Worm (Caenorhabditis elegans): ENCODE data around the gene R07B7.6.

The R07B7.6 gene

DNA sequence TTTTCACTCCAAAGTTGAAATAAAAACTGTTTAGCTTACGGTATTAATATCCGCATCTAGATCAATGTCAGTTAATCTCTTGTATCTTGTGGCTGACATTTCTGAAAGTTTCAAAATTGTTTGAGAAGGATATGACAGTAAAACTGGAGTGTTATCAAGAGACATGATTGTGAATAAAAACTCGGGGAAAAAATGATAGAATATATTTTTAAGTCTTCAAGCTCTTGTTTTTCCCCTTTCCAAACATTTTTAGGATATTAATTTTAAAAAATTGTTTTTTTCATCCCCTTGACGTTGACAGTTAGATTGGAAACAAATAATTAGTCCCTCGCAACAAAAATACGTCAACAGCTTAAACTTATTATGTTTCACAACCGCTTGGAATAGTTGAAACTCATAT is at the start of gene R07B7.6:
Gene R07B7.6, minus strand, starts transcription at position 101 of the 400 bp plus-strand sequence.
- TF ChIP-seq Y55F3AM.14 (GFP tag; optimal IDR thresholded peaks at IDR 0.05) = no peak
- no peak for TF ChIP-seq unc-62 (GFP tag; optimal IDR thresholded peaks at IDR 0.05)
- TF ChIP-seq R02D3.7 (tag; optimal IDR thresholded peaks at IDR 0.05) = no peak
- TF ChIP-seq ztf-1 (GFP tag; conservative IDR thresholded peaks at IDR 0.05) = no peak
- no peak for TF ChIP-seq ama-1 (optimal IDR thresholded peaks at IDR 0.05)
- TF ChIP-seq lin-11 (tag; optimal IDR thresholded peaks at IDR 0.05) = no peak
- no peak for TF ChIP-seq nhr-23 (tag; optimal IDR thresholded peaks at IDR 0.05)
- TF ChIP-seq alr-1 (tag; optimal IDR thresholded peaks at IDR 0.05) = no peak
- no peak for TF ChIP-seq gmeb-1 (tag; optimal IDR thresholded peaks at IDR 0.05)

DNA sequence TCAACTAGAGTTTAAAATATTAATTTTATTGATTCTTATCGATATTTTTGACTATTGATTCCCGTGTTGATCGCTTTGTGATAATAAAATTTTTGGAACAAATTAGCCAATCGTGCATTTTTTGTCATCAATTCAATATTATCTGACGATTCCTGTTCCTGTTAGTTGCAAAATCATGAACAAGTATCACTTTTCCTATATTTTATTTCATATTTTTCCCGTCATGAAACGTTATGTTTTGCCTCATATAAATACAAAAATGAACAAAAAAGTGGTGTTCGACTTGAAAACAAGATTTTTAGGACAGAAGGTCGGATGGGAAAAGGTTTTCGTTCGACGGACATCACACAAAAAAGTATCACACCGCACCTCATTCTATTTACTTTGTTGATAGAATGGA is 46.5 kb upstream of the R07B7.6 start, which contains the start of gene C13C4.6:
Gene C13C4.6, plus strand, starts transcription at position 301 of the 400 bp plus-strand sequence.
- TF ChIP-seq unc-62 (GFP tag; optimal IDR thresholded peaks at IDR 0.05) (no peak), nhr-23 (tag; optimal IDR thresholded peaks at IDR 0.05) (no peak), lin-39 (tag; optimal IDR thresholded peaks at IDR 0.05) (no peak), C34F6.9 (tag; optimal IDR thresholded peaks at IDR 0.05) (no peak), nhr-6 (tag; optimal IDR thresholded peaks at IDR 0.05) (no peak), ZK546.5 (tag; optimal IDR thresholded peaks at IDR 0.05) (no peak), peb-1 (tag; optimal IDR thresholded peaks at IDR 0.05) (no peak), unc-39 (tag; optimal IDR thresholded peaks at IDR 0.05) (no peak), egl-27 (tag; optimal IDR thresholded peaks at IDR 0.05) (no peak), ztf-1 (GFP tag; conservative IDR thresholded peaks at IDR 0.05) (no peak), fos-1 (tag; optimal IDR thresholded peaks at IDR 0.05) (no peak), ceh-82 (tag; optimal IDR thresholded peaks at IDR 0.05) (no peak), lsy-2 (tag; optimal IDR thresholded peaks at IDR 0.05) (no peak), nhr-11 (tag; optimal IDR thresholded peaks at IDR 0.05) (no peak), crh-2 (tag; optimal IDR thresholded peaks at IDR 0.05) (no peak), nhr-25 (tag; optimal IDR thresholded peaks at IDR 0.05) (no peak), F13H6.1 (tag; optimal IDR thresholded peaks at IDR 0.05) (no peak), ztf-4 (tag; optimal IDR thresholded peaks at IDR 0.05) (no peak), aly-2 (tag; optimal IDR thresholded peaks at IDR 0.05) (no peak), ztf-11 (tag; optimal IDR thresholded peaks at IDR 0.05) (no peak)

DNA sequence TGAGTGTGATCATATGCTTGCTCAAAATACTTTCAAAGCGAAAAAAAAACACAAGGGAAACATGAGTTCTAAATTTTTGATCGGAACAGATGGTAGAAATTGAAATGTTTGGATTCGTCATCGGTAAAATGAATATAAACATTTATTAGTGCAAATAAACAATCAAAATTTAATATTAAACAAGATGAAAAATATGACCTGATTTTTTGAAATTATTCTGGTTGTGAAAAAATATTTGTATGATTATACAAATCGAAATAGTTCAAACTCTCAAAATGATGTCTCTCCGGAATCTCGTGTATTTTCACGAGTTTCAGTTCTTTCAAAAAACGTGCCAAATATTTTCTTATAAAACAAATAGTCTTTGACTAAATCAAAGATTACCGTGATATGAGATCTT is 45.6 kb upstream of the R07B7.6 start, which contains the start of gene C13C4.7:
Gene C13C4.7, minus strand, starts transcription at position 101 of the 400 bp plus-strand sequence.
- TF ChIP-seq alr-1 (tag; optimal IDR thresholded peaks at IDR 0.05) = no peak
- TF ChIP-seq peb-1 (tag; optimal IDR thresholded peaks at IDR 0.05) = no peak
- no peak for TF ChIP-seq nhr-23 (tag; optimal IDR thresholded peaks at IDR 0.05)
- TF ChIP-seq F13H6.1 (tag; optimal IDR thresholded peaks at IDR 0.05) = no peak
- TF ChIP-seq egl-27 (tag; optimal IDR thresholded peaks at IDR 0.05) = no peak
- no peak for TF ChIP-seq mbf-1 (tag; optimal IDR thresholded peaks at IDR 0.05)
- no peak for TF ChIP-seq fos-1 (tag; optimal IDR thresholded peaks at IDR 0.05)
- TF ChIP-seq C34F6.9 (tag; optimal IDR thresholded peaks at IDR 0.05) = no peak
- TF ChIP-seq unc-39 (tag; optimal IDR thresholded peaks at IDR 0.05) = no peak
- TF ChIP-seq mdl-1 (tag; optimal IDR thresholded peaks at IDR 0.05) = no peak
- TF ChIP-seq ztf-1 (GFP tag; conservative IDR thresholded peaks at IDR 0.05) = no peak
- TF ChIP-seq crh-2 (tag; optimal IDR thresholded peaks at IDR 0.05) = no peak
- TF ChIP-seq lin-13 (GFP tag; optimal IDR thresholded peaks at IDR 0.05) = no peak
- TF ChIP-seq elt-3 (tag; optimal IDR thresholded peaks at IDR 0.05) = no peak

DNA sequence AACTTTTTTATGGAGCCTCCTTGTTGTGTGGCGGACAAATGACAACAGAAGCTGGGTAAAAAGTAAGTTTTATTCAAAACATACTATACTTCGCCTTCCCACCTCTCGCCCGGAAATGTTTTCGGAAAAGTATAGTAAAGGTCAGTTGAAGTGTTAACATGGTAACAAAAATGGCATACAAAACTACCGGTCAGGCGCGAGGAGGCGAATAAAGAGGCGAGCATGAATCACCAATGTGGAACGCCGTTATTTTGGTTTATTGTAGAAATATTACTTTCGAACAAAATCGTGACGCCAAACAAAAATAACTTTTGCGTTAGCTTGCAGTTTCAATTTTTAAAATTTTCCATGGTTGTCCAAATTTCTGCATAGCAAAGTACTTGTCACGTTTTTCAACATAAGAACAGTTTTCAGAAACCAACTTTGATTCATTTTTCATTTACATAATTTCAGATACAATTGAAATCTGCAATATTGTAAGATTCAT is 42.8 kb upstream of the R07B7.6 start, which contains the start of gene C13C4.8:
Gene C13C4.8, plus strand, starts transcription at position 437 of the 487 bp plus-strand sequence.
- TF ChIP-seq nhr-11 (tag; optimal IDR thresholded peaks at IDR 0.05) (no peak), elt-3 (tag; optimal IDR thresholded peaks at IDR 0.05) (no peak), aly-2 (tag; optimal IDR thresholded peaks at IDR 0.05) (no peak), nhr-21 (tag; optimal IDR thresholded peaks at IDR 0.05) (no peak), skn-1 (tag; optimal IDR thresholded peaks at IDR 0.05) (no peak), peb-1 (tag; optimal IDR thresholded peaks at IDR 0.05) (no peak), sem-4 (tag; optimal IDR thresholded peaks at IDR 0.05) (no peak), mab-5 (tag; optimal IDR thresholded peaks at IDR 0.05) (no peak), nhr-6 (tag; optimal IDR thresholded peaks at IDR 0.05) (no peak), nhr-10 (tag; optimal IDR thresholded peaks at IDR 0.05) (no peak), alr-1 (tag; optimal IDR thresholded peaks at IDR 0.05) (no peak)

- TF ChIP-seq sma-9 (GFP tag; optimal IDR thresholded peaks at IDR 0.05) (peak; percentile 20), sma-9 (tag; optimal IDR thresholded peaks at IDR 0.05) (no peak), aly-2 (tag; optimal IDR thresholded peaks at IDR 0.05) (no peak)
Observed at ce11 chrV:12115150-12115549, 40.4 kb upstream of the R07B7.6 start.
